Worm (Caenorhabditis elegans) whole organism, late embryonic: Measurements from ENCODE around the gene rab-33.
A peak's percentile ranks its signal among the peaks of the same experiment; 100 is the strongest.

Experiments
- F13H6.1 ChIP-seq: sonication (generic microtip); optimal IDR thresholded peaks from 2 replicates; lab custom pipeline; 2016; ENCODE audit warnings: missing genetic modification characterization, missing compliant biosample characterization
- Y22D7AL.16 ChIP-seq: sonication (generic microtip); optimal IDR thresholded peaks from 2 replicates; lab custom pipeline; 2016; ENCODE audit warnings: missing genetic modification characterization, missing compliant biosample characterization
- ama-1 ChIP-seq: fragments of 150-350 bp; optimal IDR thresholded peaks from 2 replicates; lab custom pipeline; 2014
- elt-4 ChIP-seq: sonication (generic microtip); optimal IDR thresholded peaks from 2 replicates; lab custom pipeline; 2016; ENCODE audit warnings: missing genetic modification characterization, missing compliant biosample characterization

DNA sequence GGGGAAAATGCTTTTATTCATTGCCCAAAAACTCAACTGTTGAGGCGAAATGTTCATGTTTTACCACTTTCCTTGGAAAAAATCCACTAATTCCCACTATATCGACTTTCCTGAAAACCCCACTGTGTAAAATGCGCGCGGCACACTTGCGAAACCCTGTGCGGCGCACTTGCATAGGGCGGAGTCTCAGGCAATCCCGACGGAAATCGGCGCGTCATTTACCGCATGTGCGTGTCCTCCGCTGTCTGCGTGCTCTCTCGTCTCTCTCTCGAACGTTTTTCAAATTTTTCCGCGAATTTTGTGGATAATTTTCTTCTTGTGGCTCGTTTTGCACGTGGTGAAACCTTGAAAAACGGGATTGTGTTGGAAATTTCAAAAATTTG, 42.5 kb downstream of the rab-33 start, which contains the start of gene atx-2:
- TF ChIP-seq Y22D7AL.16 (tag; lab: Kevin White, UChicago) (peak; percentile 93), F13H6.1 (tag; lab: Kevin White, UChicago) (peak; percentile 97), ama-1 (lab: Kevin White, UChicago) (no peak), elt-4 (tag; lab: Kevin White, UChicago) (peak; percentile 96)
